Worm (Caenorhabditis elegans): Measurements from ENCODE around the gene eif-3.F.

eif-3.F gene

DNA sequence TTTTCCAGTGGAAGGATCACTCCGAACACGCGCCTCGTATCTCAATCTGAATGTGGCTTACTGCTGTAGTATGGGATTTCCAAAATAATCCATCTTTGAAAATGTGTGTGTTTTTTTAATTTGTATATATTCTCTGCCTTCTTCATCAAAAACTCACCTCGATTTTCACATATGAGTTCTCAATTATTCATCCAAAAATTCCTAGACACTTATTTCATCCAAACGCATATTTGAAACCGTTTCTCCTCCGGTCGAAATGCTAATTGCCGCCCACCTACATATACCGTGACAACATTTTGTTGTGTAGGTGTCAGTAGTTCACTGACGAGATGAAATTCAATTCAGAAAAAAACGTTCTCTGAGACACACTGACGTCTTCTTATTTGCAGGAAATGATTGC is 16.0 kb downstream of the eif-3.F start:
- TF ChIP-seq flt-1 (GFP tag; IDR thresholded peaks at IDR 0.05) (no peak), ets-7 (tag; optimal IDR thresholded peaks at IDR 0.05) (no peak), ceh-13 (GFP tag; optimal IDR thresholded peaks at IDR 0.05) (no peak), aly-1 (tag; optimal IDR thresholded peaks at IDR 0.05) (no peak), scrt-1 (GFP tag; IDR thresholded peaks at IDR 0.05) (no peak), ceh-36 (tag; optimal IDR thresholded peaks at IDR 0.05) (no peak), B0310.2 (tag; optimal IDR thresholded peaks at IDR 0.05) (no peak), tra-4 (tag; optimal IDR thresholded peaks at IDR 0.05) (no peak), pes-1 (GFP tag; IDR thresholded peaks at IDR 0.05) (no peak), hmg-4 (GFP tag; optimal IDR thresholded peaks at IDR 0.05) (no peak), sea-1 (GFP tag; conservative IDR thresholded peaks at IDR 0.05) (no peak), ama-1 (optimal IDR thresholded peaks at IDR 0.05) (no peak)

ce11 chrII:9352669-9353068 is 21.2 kb downstream of the eif-3.F start, which contains the start of the genes sdhb-1 and cup-15:
TSS of gene sdhb-1 (minus strand) at chrII:9352731.
TSS of gene cup-15 (plus strand) at chrII:9353000.
- TF ChIP-seq ceh-13 (GFP tag; optimal IDR thresholded peaks at IDR 0.05) (no peak), tbx-11 (GFP tag; IDR thresholded peaks at IDR 0.05) (no peak), F13C5.2 (tag; optimal IDR thresholded peaks at IDR 0.05) (no peak)

DNA sequence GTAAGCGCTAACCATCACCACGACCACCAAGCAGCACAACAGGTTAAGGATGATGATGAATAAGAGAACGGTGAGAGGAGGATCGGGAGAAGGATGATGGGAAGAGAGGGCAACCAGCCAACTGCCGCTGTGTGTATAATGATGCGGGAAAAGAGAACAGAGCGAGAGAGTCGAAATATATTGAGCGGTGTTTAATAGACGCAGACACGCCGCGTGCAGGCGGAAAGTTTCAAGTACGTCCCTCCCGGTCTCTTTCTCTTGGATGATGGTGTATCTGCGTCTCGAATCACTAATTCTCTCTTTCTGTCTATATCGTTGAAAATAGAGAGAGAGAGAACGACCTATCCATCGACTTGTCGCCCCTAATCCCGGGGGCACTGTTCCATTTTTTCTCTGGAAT is 25.3 kb downstream of the eif-3.F start:
- TF ChIP-seq tbx-11 (GFP tag; IDR thresholded peaks at IDR 0.05): no peak
- peak; percentile 49 for TF ChIP-seq hmg-4 (GFP tag; optimal IDR thresholded peaks at IDR 0.05)
- TF ChIP-seq ceh-13 (GFP tag; optimal IDR thresholded peaks at IDR 0.05): no peak
- TF ChIP-seq ama-1 (optimal IDR thresholded peaks at IDR 0.05): no peak

ce11 chrII:9358230-9358629 is 26.8 kb downstream of the eif-3.F start, which contains the start of gene mel-11:
TSS of gene mel-11 (plus strand) at chrII:9358530.
- TF ChIP-seq B0310.2 (tag; optimal IDR thresholded peaks at IDR 0.05) (no peak), ceh-36 (tag; optimal IDR thresholded peaks at IDR 0.05) (no peak), hmbx-1 (tag; optimal IDR thresholded peaks at IDR 0.05) (no peak), F13C5.2 (tag; optimal IDR thresholded peaks at IDR 0.05) (no peak), tbx-11 (GFP tag; IDR thresholded peaks at IDR 0.05) (no peak), ets-7 (tag; optimal IDR thresholded peaks at IDR 0.05) (no peak)

DNA sequence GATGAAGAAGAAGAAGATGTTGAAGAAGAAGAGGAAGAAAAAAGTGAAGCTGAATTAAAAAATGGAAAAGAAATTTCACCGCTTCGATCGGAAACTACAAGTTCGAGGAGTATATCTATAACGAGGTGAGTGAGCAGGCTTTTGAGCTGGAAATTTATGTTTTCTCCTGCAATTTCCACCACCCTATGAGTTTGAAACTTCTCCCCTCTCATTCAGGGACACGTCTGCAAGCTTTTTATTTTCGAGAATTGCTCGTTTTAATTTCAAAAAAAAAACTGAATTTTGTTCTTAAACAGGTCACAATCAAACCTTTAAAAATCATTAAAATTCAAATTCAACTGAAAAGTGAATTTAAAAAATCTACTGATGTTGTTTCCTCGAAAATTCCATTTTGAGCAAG is 30.8 kb downstream of the eif-3.F start:
- TF ChIP-seq hnd-1 (tag; optimal IDR thresholded peaks at IDR 0.05) (no peak), ceh-13 (GFP tag; optimal IDR thresholded peaks at IDR 0.05) (no peak), ets-7 (tag; optimal IDR thresholded peaks at IDR 0.05) (no peak), ceh-36 (tag; optimal IDR thresholded peaks at IDR 0.05) (no peak), tra-4 (tag; optimal IDR thresholded peaks at IDR 0.05) (no peak), hmg-4 (GFP tag; optimal IDR thresholded peaks at IDR 0.05) (no peak), sea-1 (GFP tag; conservative IDR thresholded peaks at IDR 0.05) (no peak), F13C5.2 (tag; optimal IDR thresholded peaks at IDR 0.05) (no peak), scrt-1 (GFP tag; IDR thresholded peaks at IDR 0.05) (no peak), hmbx-1 (tag; optimal IDR thresholded peaks at IDR 0.05) (no peak), aly-1 (tag; optimal IDR thresholded peaks at IDR 0.05) (no peak), tbx-11 (GFP tag; IDR thresholded peaks at IDR 0.05) (no peak), pes-1 (GFP tag; IDR thresholded peaks at IDR 0.05) (no peak)

DNA sequence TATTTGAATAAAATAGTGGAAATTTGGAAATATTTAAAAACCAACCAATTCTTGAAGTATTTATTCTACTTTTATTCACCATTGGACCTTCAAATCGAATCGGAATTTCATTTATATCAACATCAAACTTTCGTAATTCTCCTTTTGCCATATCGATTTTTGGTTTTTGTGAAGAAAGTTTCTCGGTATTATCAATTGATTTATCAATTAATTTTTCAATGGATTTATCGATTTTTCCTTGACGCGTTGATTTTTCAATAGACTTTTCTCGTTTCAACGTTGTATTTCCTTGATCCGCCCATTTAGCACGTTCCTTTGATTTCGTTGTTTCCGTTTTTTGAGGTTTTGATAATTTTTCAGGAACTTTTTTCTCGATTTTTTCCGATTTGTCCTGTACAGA is 38.0 kb downstream of the eif-3.F start:
- no peak for TF ChIP-seq hmbx-1 (tag; optimal IDR thresholded peaks at IDR 0.05)
- no peak for TF ChIP-seq ceh-36 (tag; optimal IDR thresholded peaks at IDR 0.05)
- no peak for TF ChIP-seq B0310.2 (tag; optimal IDR thresholded peaks at IDR 0.05)
- TF ChIP-seq hnd-1 (tag; optimal IDR thresholded peaks at IDR 0.05): no peak
- no peak for TF ChIP-seq aly-1 (tag; optimal IDR thresholded peaks at IDR 0.05)
- no peak for TF ChIP-seq tbx-37 (GFP tag; conservative IDR thresholded peaks at IDR 0.05)
- TF ChIP-seq ceh-13 (GFP tag; optimal IDR thresholded peaks at IDR 0.05): no peak
- no peak for TF ChIP-seq ets-7 (tag; optimal IDR thresholded peaks at IDR 0.05)
- no peak for TF ChIP-seq scrt-1 (GFP tag; IDR thresholded peaks at IDR 0.05)
- TF ChIP-seq F13C5.2 (tag; optimal IDR thresholded peaks at IDR 0.05): no peak
- no peak for TF ChIP-seq tra-4 (tag; optimal IDR thresholded peaks at IDR 0.05)
- no peak for TF ChIP-seq tbx-11 (GFP tag; IDR thresholded peaks at IDR 0.05)
- TF ChIP-seq sea-1 (GFP tag; conservative IDR thresholded peaks at IDR 0.05): no peak

- TF ChIP-seq scrt-1 (GFP tag; IDR thresholded peaks at IDR 0.05) (no peak), hmg-4 (GFP tag; optimal IDR thresholded peaks at IDR 0.05) (no peak), flt-1 (GFP tag; IDR thresholded peaks at IDR 0.05) (no peak), ama-1 (optimal IDR thresholded peaks at IDR 0.05) (no peak), tra-4 (tag; optimal IDR thresholded peaks at IDR 0.05) (no peak), aly-1 (tag; optimal IDR thresholded peaks at IDR 0.05) (no peak), F13C5.2 (tag; optimal IDR thresholded peaks at IDR 0.05) (no peak), hmbx-1 (tag; optimal IDR thresholded peaks at IDR 0.05) (no peak)
Measured at ce11 chrII:9372393-9372792, 41.0 kb downstream of the eif-3.F start, which contains the start of gene C06C3.3. TSS of gene C06C3.3 (minus strand) at chrII:9372493.

ce11 chrII:9372991-9373390 is 41.5 kb downstream of the eif-3.F start, which contains the start of gene C06C3.4:
TSS of gene C06C3.4 (plus strand) at chrII:9373291.
- TF ChIP-seq aly-1 (tag; optimal IDR thresholded peaks at IDR 0.05) (no peak), sea-1 (GFP tag; conservative IDR thresholded peaks at IDR 0.05) (no peak), scrt-1 (GFP tag; IDR thresholded peaks at IDR 0.05) (no peak), hmbx-1 (tag; optimal IDR thresholded peaks at IDR 0.05) (no peak), tbx-37 (GFP tag; conservative IDR thresholded peaks at IDR 0.05) (no peak), tra-4 (tag; optimal IDR thresholded peaks at IDR 0.05) (no peak), ama-1 (optimal IDR thresholded peaks at IDR 0.05) (no peak), hnd-1 (tag; optimal IDR thresholded peaks at IDR 0.05) (no peak), ceh-13 (GFP tag; optimal IDR thresholded peaks at IDR 0.05) (no peak), B0310.2 (tag; optimal IDR thresholded peaks at IDR 0.05) (no peak), flt-1 (GFP tag; IDR thresholded peaks at IDR 0.05) (no peak), pes-1 (GFP tag; IDR thresholded peaks at IDR 0.05) (no peak), F13C5.2 (tag; optimal IDR thresholded peaks at IDR 0.05) (no peak), ceh-36 (tag; optimal IDR thresholded peaks at IDR 0.05) (no peak), ets-7 (tag; optimal IDR thresholded peaks at IDR 0.05) (no peak), hmg-4 (GFP tag; optimal IDR thresholded peaks at IDR 0.05) (no peak)
